Worm (Caenorhabditis elegans): ENCODE results near the gene srh-127.

DNA sequence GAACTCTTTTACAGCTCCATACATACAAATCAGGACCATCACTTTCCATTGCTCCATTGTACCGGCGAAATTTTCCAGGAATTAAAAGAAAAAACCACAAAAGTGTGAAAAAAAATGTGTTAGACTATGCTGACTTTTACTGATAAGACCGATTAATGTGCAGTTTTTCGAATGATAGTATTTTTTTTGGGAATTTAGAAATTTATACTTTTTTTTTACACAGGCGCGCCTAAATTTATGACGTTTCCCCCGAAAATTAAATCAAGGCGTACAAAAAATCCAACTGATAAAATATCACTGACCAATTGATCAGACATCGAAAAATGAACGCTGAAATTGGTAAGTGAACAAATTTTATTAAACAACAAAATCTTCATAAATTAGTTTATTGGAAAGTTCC is 17.7 kb upstream of the srh-127 start, which contains the start of gene folt-2:
- no peak for TF ChIP-seq med-1 (GFP tag; optimal IDR thresholded peaks at IDR 0.05; ENCODE audit: insufficient read depth)
- no peak for TF ChIP-seq ztf-23 (GFP tag; IDR thresholded peaks at IDR 0.05)
- TF ChIP-seq ref-1 (GFP tag; conservative IDR thresholded peaks at IDR 0.05), result no peak
- TF ChIP-seq ztf-29 (GFP tag; IDR thresholded peaks at IDR 0.05), result no peak
- TF ChIP-seq tab-1 (GFP tag; IDR thresholded peaks at IDR 0.05), result no peak
- no peak for TF ChIP-seq T22C8.4 (GFP tag; IDR thresholded peaks at IDR 0.05)
